Worm (Caenorhabditis elegans): Measurements from ENCODE around the gene K02D10.4.

The K02D10.4 gene

DNA sequence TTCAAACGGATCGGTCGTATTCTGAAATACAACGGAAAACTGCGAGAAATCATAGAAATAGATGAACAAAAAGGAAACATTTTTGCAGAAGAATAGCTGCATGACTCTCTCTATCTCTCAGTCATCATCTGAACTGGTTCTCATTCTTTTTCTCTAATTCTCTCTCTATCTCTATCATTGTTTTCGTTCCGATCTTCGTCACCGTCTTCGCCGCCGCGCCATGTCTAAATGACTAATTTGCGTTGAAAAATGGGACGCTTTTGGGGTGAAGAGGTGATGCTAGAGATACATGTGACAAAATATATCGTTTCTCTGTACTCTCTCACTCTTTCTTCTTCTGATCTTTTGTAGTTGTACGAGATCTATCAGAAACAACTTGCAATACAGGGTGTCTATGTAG is 661 bp upstream of the K02D10.4 start (continued):
- TF ChIP-seq lin-35 (GFP tag; optimal IDR thresholded peaks at IDR 0.05): peak; percentile 37 to 61
- no peak for TF ChIP-seq nhr-12 (tag; optimal IDR thresholded peaks at IDR 0.05)
- no peak for TF ChIP-seq nhr-11 (tag; optimal IDR thresholded peaks at IDR 0.05)
- no peak for TF ChIP-seq tlp-1 (tag; optimal IDR thresholded peaks at IDR 0.05)
- TF ChIP-seq lin-15B (tag; optimal IDR thresholded peaks at IDR 0.05): no peak
- no peak for TF ChIP-seq egl-13 (tag; optimal IDR thresholded peaks at IDR 0.05)
- no peak for TF ChIP-seq nhr-77 (tag; optimal IDR thresholded peaks at IDR 0.05)
- TF ChIP-seq elt-2 (tag; optimal IDR thresholded peaks at IDR 0.05): no peak
- TF ChIP-seq sox-4 (tag; optimal IDR thresholded peaks at IDR 0.05): no peak
- TF ChIP-seq fos-1 (tag; optimal IDR thresholded peaks at IDR 0.05): peak; percentile 8
- peak; percentile 87 for TF ChIP-seq nhr-20 (tag; optimal IDR thresholded peaks at IDR 0.05)
- TF ChIP-seq dsc-1 (tag; optimal IDR thresholded peaks at IDR 0.05): no peak
- TF ChIP-seq grh-1 (GFP tag; IDR thresholded peaks at IDR 0.05): peak; percentile 87

DNA sequence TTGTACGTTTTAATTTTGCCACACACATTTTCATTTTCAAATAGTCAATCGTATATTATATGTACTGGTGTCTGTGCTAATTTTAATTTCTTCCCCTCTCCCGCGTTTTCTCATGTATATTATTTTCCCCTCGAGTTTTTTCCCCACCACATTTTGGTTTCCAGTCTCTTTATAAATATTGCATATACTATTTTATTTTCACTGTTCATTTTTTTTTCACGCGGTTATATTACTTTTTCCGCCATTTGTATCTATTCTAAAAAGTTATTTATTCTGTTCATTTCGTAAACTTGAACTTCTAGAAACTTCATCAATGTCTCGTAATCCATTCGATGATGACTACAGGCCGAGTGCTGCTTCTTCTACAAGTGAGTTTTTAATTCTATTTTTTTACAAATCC is 3.9 kb downstream of the K02D10.4 start, which contains the start of gene snap-29:
snap-29 (plus strand) TSS at position 301 of the 400 bp plus-strand sequence.
- TF ChIP-seq F16B12.6 (tag; optimal IDR thresholded peaks at IDR 0.05) (no peak), ama-1 (optimal IDR thresholded peaks at IDR 0.05) (no peak), nhr-77 (tag; optimal IDR thresholded peaks at IDR 0.05) (no peak), nhr-20 (tag; optimal IDR thresholded peaks at IDR 0.05) (no peak), jun-1 (tag; optimal IDR thresholded peaks at IDR 0.05) (no peak), efl-3 (GFP tag; optimal IDR thresholded peaks at IDR 0.05) (no peak), lsy-2 (tag; optimal IDR thresholded peaks at IDR 0.05) (no peak)

DNA sequence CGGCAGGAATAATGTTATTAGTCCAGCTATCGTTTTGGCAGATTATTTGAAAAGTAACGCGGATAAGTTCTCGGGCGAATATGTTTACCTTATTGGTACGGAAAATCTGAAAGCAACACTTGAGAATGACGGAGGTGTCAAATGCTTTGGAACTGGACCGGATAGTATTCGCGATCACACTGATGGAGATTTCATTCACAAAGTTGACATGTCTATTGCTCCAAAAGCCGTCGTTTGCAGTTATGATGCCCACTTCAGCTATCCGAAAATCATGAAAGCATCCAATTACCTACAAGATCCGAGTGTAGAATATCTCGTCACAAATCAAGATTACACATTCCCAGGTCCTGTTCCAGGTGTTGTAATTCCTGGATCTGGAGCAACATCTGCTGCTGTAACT is 6.4 kb downstream of the K02D10.4 start:
- TF ChIP-seq elt-3 (tag; optimal IDR thresholded peaks at IDR 0.05) (no peak), efl-1 (optimal IDR thresholded peaks at IDR 0.05) (no peak), efl-1 (GFP tag; optimal IDR thresholded peaks at IDR 0.05 in 1 of 2) (peak in 1 of 2 experiments; percentile 37)

DNA sequence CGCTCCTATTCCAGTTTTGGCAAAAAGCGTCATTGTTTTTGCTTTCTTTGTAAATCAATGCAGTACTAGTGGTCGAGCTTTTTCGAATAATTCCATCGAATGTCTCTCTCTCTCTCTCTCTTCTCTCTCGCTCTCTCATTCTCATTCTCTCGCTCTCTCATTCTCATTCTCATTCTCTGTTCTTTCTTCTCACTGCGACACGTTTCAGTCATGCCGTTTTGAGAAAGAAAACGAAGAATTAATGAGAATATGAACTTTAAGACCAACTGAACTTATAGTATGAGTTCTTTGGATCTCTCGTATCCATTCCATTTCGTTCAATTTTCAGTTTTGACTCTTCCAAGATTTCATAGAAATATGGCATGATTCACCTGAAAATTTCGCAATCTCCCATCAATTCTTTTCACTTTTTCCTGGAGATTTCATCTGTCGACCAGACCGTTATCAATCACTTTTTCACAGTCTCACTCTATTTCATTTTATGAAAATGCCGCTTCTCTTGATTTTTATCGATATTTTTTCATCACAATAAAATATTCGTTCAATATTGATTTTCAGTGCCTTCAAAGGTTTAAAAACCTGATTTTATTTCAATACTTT is 7.3 kb downstream of the K02D10.4 start:
- TF ChIP-seq sptf-1 (tag; optimal IDR thresholded peaks at IDR 0.05) (no peak), blmp-1 (tag; optimal IDR thresholded peaks at IDR 0.05) (peak; percentile 84), unc-130 (tag; optimal IDR thresholded peaks at IDR 0.05) (no peak), alr-1 (tag; optimal IDR thresholded peaks at IDR 0.05; ENCODE audit: borderline replicate concordance) (no peak), zip-4 (GFP tag; optimal IDR thresholded peaks at IDR 0.05) (peak; percentile 30), lin-15B (tag; optimal IDR thresholded peaks at IDR 0.05) (no peak), unc-30 (tag; optimal IDR thresholded peaks at IDR 0.05) (no peak), efl-1 (optimal IDR thresholded peaks at IDR 0.05) (peak in 1 of 2 experiments; percentile 8), efl-1 (GFP tag; optimal IDR thresholded peaks at IDR 0.05 in 1 of 2) (no peak), lin-35 (GFP tag; optimal IDR thresholded peaks at IDR 0.05) (peak in 1 of 2 experiments; percentile 2), egl-27 (tag; optimal IDR thresholded peaks at IDR 0.05) (no peak), pax-3 (tag; optimal IDR thresholded peaks at IDR 0.05) (peak; percentile 2), elt-3 (tag; optimal IDR thresholded peaks at IDR 0.05) (no peak), aly-2 (tag; optimal IDR thresholded peaks at IDR 0.05) (no peak), efl-3 (GFP tag; optimal IDR thresholded peaks at IDR 0.05) (no peak), nhr-71 (tag; optimal IDR thresholded peaks at IDR 0.05) (peak; percentile 29), dsc-1 (tag; optimal IDR thresholded peaks at IDR 0.05) (peak; percentile 5), nhr-11 (tag; optimal IDR thresholded peaks at IDR 0.05) (no peak), grh-1 (GFP tag; IDR thresholded peaks at IDR 0.05) (no peak), fkh-8 (tag; optimal IDR thresholded peaks at IDR 0.05) (peak; percentile 58), elt-2 (tag; optimal IDR thresholded peaks at IDR 0.05) (no peak), lin-14 (GFP tag; optimal IDR thresholded peaks at IDR 0.05) (peak; percentile 55), nhr-28 (tag; optimal IDR thresholded peaks at IDR 0.05) (no peak)

DNA sequence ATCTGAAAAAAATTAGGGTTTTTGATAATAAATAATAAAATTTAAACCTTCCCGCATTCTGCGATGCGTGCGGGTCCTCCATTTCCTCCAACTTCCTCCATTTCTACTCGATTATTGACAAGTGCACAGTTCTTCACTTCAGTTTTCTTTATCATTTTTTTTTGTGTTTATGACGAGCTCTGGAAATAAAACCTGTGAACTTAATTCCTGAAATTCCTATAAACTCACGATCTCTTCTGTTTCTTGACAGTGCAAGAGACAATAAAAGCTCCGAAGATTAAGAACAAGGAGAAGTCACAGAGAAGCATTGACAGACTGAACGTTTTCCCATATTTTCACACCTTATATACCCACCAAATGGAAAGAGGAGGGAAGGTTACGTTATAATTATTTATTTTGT is 8.0 kb downstream of the K02D10.4 start, which contains the start of gene K02D10.3:
K02D10.3 (minus strand) TSS at position 101 of the 400 bp plus-strand sequence.
- TF ChIP-seq mef-2 (tag; optimal IDR thresholded peaks at IDR 0.05): no peak
